Worm (Caenorhabditis elegans): ENCODE results near the gene K12H6.4.

Gene K12H6.4

ce11 chrII:2866541-2867124, 42.6 kb upstream of the K12H6.4 start, which contains the start of the genes Y110A2AL.9 and Y110A2AL.3:
Y110A2AL.9 (minus strand) TSS chrII:2866641.
Y110A2AL.3 (plus strand) TSS chrII:2867074.
- TF ChIP-seq daf-19 (GFP tag; conservative IDR thresholded peaks at IDR 0.05), result no peak
- no peak for TF ChIP-seq unc-39 (tag; optimal IDR thresholded peaks at IDR 0.05)
- TF ChIP-seq F49E8.2 (tag; optimal IDR thresholded peaks at IDR 0.05; ENCODE audit: borderline replicate concordance), result no peak
- no peak for TF ChIP-seq sdz-12 (GFP tag; optimal IDR thresholded peaks at IDR 0.05)
- no peak for TF ChIP-seq pha-4 (GFP tag; IDR thresholded peaks at IDR 0.05)
- no peak for TF ChIP-seq pha-4 (tag; optimal IDR thresholded peaks at IDR 0.05)
- no peak for TF ChIP-seq cey-2 (tag; optimal IDR thresholded peaks at IDR 0.05; ENCODE audit: borderline replicate concordance, insufficient read depth)
- no peak for TF ChIP-seq nhr-237 (tag; optimal IDR thresholded peaks at IDR 0.05)
- no peak for TF ChIP-seq hmg-1.1 (GFP tag; IDR thresholded peaks at IDR 0.05)
- TF ChIP-seq mep-1 (tag; optimal IDR thresholded peaks at IDR 0.05), result no peak
- TF ChIP-seq lir-3 (tag; optimal IDR thresholded peaks at IDR 0.05), result no peak
- no peak for TF ChIP-seq fos-1 (tag; optimal IDR thresholded peaks at IDR 0.05)
- TF ChIP-seq nhr-76 (tag; optimal IDR thresholded peaks at IDR 0.05), result no peak
- no peak for TF ChIP-seq nhr-48 (tag; optimal IDR thresholded peaks at IDR 0.05)
- TF ChIP-seq lin-39 (tag; optimal IDR thresholded peaks at IDR 0.05), result no peak
- TF ChIP-seq dmd-8 (GFP tag; IDR thresholded peaks at IDR 0.05), result no peak
- TF ChIP-seq aly-2 (tag; optimal IDR thresholded peaks at IDR 0.05), result no peak
- TF ChIP-seq mxl-3 (GFP tag; optimal IDR thresholded peaks at IDR 0.05), result no peak

- TF ChIP-seq lin-38 (GFP tag; IDR thresholded peaks at IDR 0.05), result no peak
- TF ChIP-seq hlh-11 (tag; optimal IDR thresholded peaks at IDR 0.05), result no peak
- no peak for TF ChIP-seq gei-8 (GFP tag; optimal IDR thresholded peaks at IDR 0.05)
- TF ChIP-seq F49E8.2 (tag; optimal IDR thresholded peaks at IDR 0.05; ENCODE audit: borderline replicate concordance), result no peak
- no peak for TF ChIP-seq F44E2.7 (GFP tag; IDR thresholded peaks at IDR 0.05)
- no peak for TF ChIP-seq dmd-9 (GFP tag; IDR thresholded peaks at IDR 0.05)
- TF ChIP-seq ceh-82 (tag; optimal IDR thresholded peaks at IDR 0.05), result no peak
- no peak for TF ChIP-seq fos-1 (tag; optimal IDR thresholded peaks at IDR 0.05)
- no peak for TF ChIP-seq skn-1 (tag; optimal IDR thresholded peaks at IDR 0.05)
- TF ChIP-seq D1046.2 (GFP tag; IDR thresholded peaks at IDR 0.05), result 0 out of 2 replicates have a peak, but pooled peaks have one; percentile 28
- no peak for TF ChIP-seq attf-4 (tag; optimal IDR thresholded peaks at IDR 0.05)
- TF ChIP-seq zfp-2 (tag; optimal IDR thresholded peaks at IDR 0.05), result no peak
- no peak for TF ChIP-seq spr-3 (GFP tag; optimal IDR thresholded peaks at IDR 0.05)
- no peak for TF ChIP-seq lin-15B (tag; optimal IDR thresholded peaks at IDR 0.05)
- TF ChIP-seq arid-1 (GFP tag; conservative IDR thresholded peaks at IDR 0.05), result no peak
- TF ChIP-seq jun-1 (tag; optimal IDR thresholded peaks at IDR 0.05), result no peak
- peak; percentile 15 for TF ChIP-seq aha-1 (tag)
- TF ChIP-seq aly-2 (tag; optimal IDR thresholded peaks at IDR 0.05), result no peak
- no peak for TF ChIP-seq cey-2 (tag; optimal IDR thresholded peaks at IDR 0.05; ENCODE audit: borderline replicate concordance, insufficient read depth)
- TF ChIP-seq pqm-1 (tag; optimal IDR thresholded peaks at IDR 0.05), result no peak
- TF ChIP-seq vab-7 (GFP tag; IDR thresholded peaks at IDR 0.05), result no peak
- peak; percentile 66 for TF ChIP-seq set-16 (GFP tag; IDR thresholded peaks at IDR 0.05)
- no peak for TF ChIP-seq dpl-1 (GFP tag; optimal IDR thresholded peaks at IDR 0.05)
- no peak for TF ChIP-seq Y75B8A.6 (GFP tag; IDR thresholded peaks at IDR 0.05)
- no peak for TF ChIP-seq snpc-1.2 (GFP tag; IDR thresholded peaks at IDR 0.05)
Measured at ce11 chrII:2865355-2865754, 41.3 kb upstream of the K12H6.4 start.

- TF ChIP-seq F37D6.2 (tag; optimal IDR thresholded peaks at IDR 0.05) (no peak), nhr-111 (GFP tag; optimal IDR thresholded peaks at IDR 0.05) (no peak), ama-1 (optimal IDR thresholded peaks at IDR 0.05) (no peak), lin-39 (tag; optimal IDR thresholded peaks at IDR 0.05) (no peak), R02D3.7 (tag; optimal IDR thresholded peaks at IDR 0.05) (no peak), zip-2 (tag; optimal IDR thresholded peaks at IDR 0.05) (no peak), nhr-237 (tag; optimal IDR thresholded peaks at IDR 0.05) (no peak), daf-16 (GFP tag; optimal IDR thresholded peaks at IDR 0.05) (no peak), daf-16 (tag; optimal IDR thresholded peaks at IDR 0.05) (no peak), aly-2 (tag; optimal IDR thresholded peaks at IDR 0.05) (no peak), F49E8.2 (tag; optimal IDR thresholded peaks at IDR 0.05; ENCODE audit: borderline replicate concordance) (no peak), ceh-28 (tag; optimal IDR thresholded peaks at IDR 0.05) (no peak), dpl-1 (GFP tag; optimal IDR thresholded peaks at IDR 0.05) (no peak), pqm-1 (tag; optimal IDR thresholded peaks at IDR 0.05) (no peak)
Measured at ce11 chrII:2864229-2864628, 40.2 kb upstream of the K12H6.4 start, which contains the start of gene Y110A2AL.5. Y110A2AL.5 (plus strand) TSS chrII:2864529.

Data from whole organism, L4 larva.